1 fruit fly cellular context compared by ENCODE assay signal in genomic region chr3R:19156670-19157402, dm6.
TF ChIP-seq lines count a peak whose summit lies in the region.

TSS of gene nanos (plus strand) at chr3R:19157238.

TF ChIP-seq in whole organism, embryonic, 481 proteins besides CTCF, POLR2A, EP300 and RAD21 (continued from another document and continues in another):
- no peak for TF ChIP-seq Abd-B (GFP tag; optimal IDR thresholded peaks at IDR 0.05; lab: Kevin White, UChicago)
- peak; percentile 34 for TF ChIP-seq CG17385 (GFP tag; optimal IDR thresholded peaks at IDR 0.05; lab: Kevin White, UChicago)
- no peak for TF ChIP-seq dmrt99B (tag; optimal IDR thresholded peaks at IDR 0.05; lab: Kevin White, UChicago)
- peak; percentile 55 for TF ChIP-seq tx (GFP tag; optimal IDR thresholded peaks at IDR 0.05; lab: Kevin White, UChicago)
- peak; percentile 99 for TF ChIP-seq pzg (GFP tag; optimal IDR thresholded peaks at IDR 0.05; lab: Kevin White, UChicago)
- peak; percentile 48 for TF ChIP-seq shn (GFP tag; optimal IDR thresholded peaks at IDR 0.05; lab: Kevin White, UChicago)
- peak; percentile 57 for TF ChIP-seq CrebB (tag; optimal IDR thresholded peaks at IDR 0.05; lab: Kevin White, UChicago)
- TF ChIP-seq CG10366 (GFP tag; IDR thresholded peaks at IDR 0.05; lab: Robert Waterston, UW) = peak; percentile 58
- peak; percentile 54 for TF ChIP-seq CG1602 (GFP tag; optimal IDR thresholded peaks at IDR 0.05; lab: Kevin White, UChicago)
- no peak for TF ChIP-seq peb (GFP tag; IDR thresholded peaks at IDR 0.05; lab: Robert Waterston, UW)
- TF ChIP-seq CG3407 (GFP tag; optimal IDR thresholded peaks at IDR 0.05; lab: Kevin White, UChicago) = no peak
- TF ChIP-seq slou (GFP tag; optimal IDR thresholded peaks at IDR 0.05; lab: Kevin White, UChicago) = no peak
- peak; percentile 99 for TF ChIP-seq bbx (GFP tag; IDR thresholded peaks at IDR 0.05; lab: Robert Waterston, UW; ENCODE audit: partially characterized antibody)
- TF ChIP-seq Dbx (GFP tag; IDR thresholded peaks at IDR 0.05; lab: Robert Waterston, UW) = peak; percentile 90
- no peak for TF ChIP-seq BtbVII (GFP tag; optimal IDR thresholded peaks at IDR 0.05; lab: Kevin White, UChicago)
- TF ChIP-seq row (GFP tag; IDR thresholded peaks at IDR 0.05; lab: Robert Waterston, UW) = peak; percentile 78
- TF ChIP-seq CG11723 (GFP tag; optimal IDR thresholded peaks at IDR 0.05; lab: Kevin White, UChicago) = peak; percentile 48
- TF ChIP-seq ato (GFP tag; IDR thresholded peaks at IDR 0.05; lab: Robert Waterston, UW; ENCODE audit: partially characterized antibody) = peak; percentile 98
- TF ChIP-seq CG10654 (GFP tag; optimal IDR thresholded peaks at IDR 0.05; lab: Kevin White, UChicago) = peak; percentile 18
- peak; percentile 83 for TF ChIP-seq her (GFP tag; optimal IDR thresholded peaks at IDR 0.05; lab: Kevin White, UChicago)
- TF ChIP-seq stc (GFP tag; IDR thresholded peaks at IDR 0.05; lab: Robert Waterston, UW) = 0 out of 2 replicates have a peak, but pooled peaks have one; percentile 12
- TF ChIP-seq CG32767 (GFP tag; IDR thresholded peaks at IDR 0.05; lab: Robert Waterston, UW) = no peak
- no peak for TF ChIP-seq dati (GFP tag; IDR thresholded peaks at IDR 0.05; lab: Robert Waterston, UW)
- TF ChIP-seq wek (GFP tag; optimal IDR thresholded peaks at IDR 0.05; lab: Kevin White, UChicago) = peak; percentile 36
- peak; percentile 80 for TF ChIP-seq Dip3 (GFP tag; optimal IDR thresholded peaks at IDR 0.05; lab: Kevin White, UChicago)
- TF ChIP-seq z (GFP tag; IDR thresholded peaks at IDR 0.05; lab: Robert Waterston, UW) = no peak
- peak; percentile 49; the same call in 1 of the 2 replicates for TF ChIP-seq HLH3B (GFP tag; IDR thresholded peaks at IDR 0.05; lab: Robert Waterston, UW)
- TF ChIP-seq CG14860 (GFP tag; IDR thresholded peaks at IDR 0.05; lab: Robert Waterston, UW; ENCODE audit: partially characterized antibody) = peak; percentile 97
- peak; percentile 86 for TF ChIP-seq slbo (GFP tag; IDR thresholded peaks at IDR 0.05; lab: Robert Waterston, UW)
- TF ChIP-seq CG13296 (GFP tag; optimal IDR thresholded peaks at IDR 0.05; lab: Kevin White, UChicago) = peak; percentile 45
- no peak for TF ChIP-seq CG11695 (GFP tag; IDR thresholded peaks at IDR 0.05; lab: Robert Waterston, UW)
- peak; percentile 70 for TF ChIP-seq fu2 (GFP tag; optimal IDR thresholded peaks at IDR 0.05; lab: Kevin White, UChicago)
- TF ChIP-seq scrt (GFP tag; optimal IDR thresholded peaks at IDR 0.05; lab: Kevin White, UChicago) = no peak
- TF ChIP-seq bsh (GFP tag; optimal IDR thresholded peaks at IDR 0.05; lab: Kevin White, UChicago) = peak in 1 of 2 experiments; percentile 2
- TF ChIP-seq Ada2b (GFP tag; IDR thresholded peaks at IDR 0.05; lab: Robert Waterston, UW) = peak; percentile 44; the same call in 1 of the 2 replicates
- TF ChIP-seq crol (GFP tag; IDR thresholded peaks at IDR 0.05; lab: Robert Waterston, UW) = no peak
- no peak for TF ChIP-seq CG17612 (GFP tag; IDR thresholded peaks at IDR 0.05; lab: Robert Waterston, UW)
- peak; percentile 23 for TF ChIP-seq CG18764 (GFP tag; optimal IDR thresholded peaks at IDR 0.05; lab: Kevin White, UChicago)
- no peak for TF ChIP-seq gsb-n (tag; optimal IDR thresholded peaks at IDR 0.05; lab: Kevin White, UChicago)
- TF ChIP-seq CG13287 (GFP tag; IDR thresholded peaks at IDR 0.05; lab: Robert Waterston, UW; ENCODE audit: partially characterized antibody) = peak; percentile 99
- TF ChIP-seq CG4328 (GFP tag; optimal IDR thresholded peaks at IDR 0.05; lab: Kevin White, UChicago) = no peak
- peak; percentile 49 for TF ChIP-seq repo (GFP tag; optimal IDR thresholded peaks at IDR 0.05; lab: Kevin White, UChicago)
- TF ChIP-seq trh (GFP tag; optimal IDR thresholded peaks at IDR 0.05; lab: Kevin White, UChicago) = no peak
- peak; percentile 24 for TF ChIP-seq CG15269 (tag; optimal IDR thresholded peaks at IDR 0.05; lab: Kevin White, UChicago)
- no peak for TF ChIP-seq fd3F (GFP tag; optimal IDR thresholded peaks at IDR 0.05; lab: Kevin White, UChicago)
- TF ChIP-seq CG15479 (GFP tag; optimal IDR thresholded peaks at IDR 0.05; lab: Kevin White, UChicago) = no peak
- TF ChIP-seq CG6654 (GFP tag; optimal IDR thresholded peaks at IDR 0.05; lab: Kevin White, UChicago) = no peak
- TF ChIP-seq mld (GFP tag; IDR thresholded peaks at IDR 0.05; lab: Robert Waterston, UW; ENCODE audit: partially characterized antibody) = peak; percentile 95
- TF ChIP-seq CG5180 (GFP tag; optimal IDR thresholded peaks at IDR 0.05; lab: Kevin White, UChicago) = no peak
- no peak for TF ChIP-seq CG3838 (GFP tag; optimal IDR thresholded peaks at IDR 0.05; lab: Kevin White, UChicago)
- no peak for TF ChIP-seq Hand (GFP tag; optimal IDR thresholded peaks at IDR 0.05; lab: Kevin White, UChicago)
- TF ChIP-seq CG18011 (GFP tag; optimal IDR thresholded peaks at IDR 0.05; lab: Kevin White, UChicago) = peak; percentile 67
- TF ChIP-seq CG3726 (GFP tag; IDR thresholded peaks at IDR 0.05; lab: Robert Waterston, UW) = 0 out of 3 replicates have a peak, but pooled peaks have one; percentile 6
- TF ChIP-seq fd102C (GFP tag; optimal IDR thresholded peaks at IDR 0.05; lab: Kevin White, UChicago) = no peak
- peak; percentile 49 for TF ChIP-seq Meics (GFP tag; optimal IDR thresholded peaks at IDR 0.05; lab: Kevin White, UChicago)
- TF ChIP-seq Bdp1 (GFP tag; optimal IDR thresholded peaks at IDR 0.05; lab: Kevin White, UChicago) = peak; percentile 50
- peak; percentile 98 for TF ChIP-seq sna (GFP tag; IDR thresholded peaks at IDR 0.05; lab: Robert Waterston, UW; ENCODE audit: partially characterized antibody)
- no peak for TF ChIP-seq gcm2 (GFP tag; optimal IDR thresholded peaks at IDR 0.05; lab: Kevin White, UChicago)
- peak; percentile 77 for TF ChIP-seq CG13624 (GFP tag; optimal IDR thresholded peaks at IDR 0.05; lab: Kevin White, UChicago)
- TF ChIP-seq dimm (GFP tag; IDR thresholded peaks at IDR 0.05; lab: Robert Waterston, UW) = no peak
- no peak for TF ChIP-seq bowl (GFP tag; IDR thresholded peaks at IDR 0.05; lab: Robert Waterston, UW)
- peak; percentile 54 for TF ChIP-seq Hsf (GFP tag; optimal IDR thresholded peaks at IDR 0.05; lab: Kevin White, UChicago)
- no peak for TF ChIP-seq abd-A (tag; optimal IDR thresholded peaks at IDR 0.05; lab: Kevin White, UChicago)
- TF ChIP-seq CG17912 (GFP tag; optimal IDR thresholded peaks at IDR 0.05; lab: Kevin White, UChicago) = peak; percentile 74
- peak; percentile 55 for TF ChIP-seq CG4820 (GFP tag; optimal IDR thresholded peaks at IDR 0.05; lab: Kevin White, UChicago)
- no peak for TF ChIP-seq ac (GFP tag; optimal IDR thresholded peaks at IDR 0.05; lab: Kevin White, UChicago)
- TF ChIP-seq CG10959 (GFP tag; IDR thresholded peaks at IDR 0.05; lab: Robert Waterston, UW) = no peak
- no peak for TF ChIP-seq sim (GFP tag; IDR thresholded peaks at IDR 0.05; lab: Robert Waterston, UW)
- peak; percentile 66 for TF ChIP-seq vvl (GFP tag; IDR thresholded peaks at IDR 0.05; lab: Robert Waterston, UW)
- no peak for TF ChIP-seq CG2875 (GFP tag; optimal IDR thresholded peaks at IDR 0.05; lab: Kevin White, UChicago)
- TF ChIP-seq ash1 (GFP tag; optimal IDR thresholded peaks at IDR 0.05; lab: Kevin White, UChicago) = peak; percentile 69
- peak; percentile 76 for TF ChIP-seq Hmr (GFP tag; optimal IDR thresholded peaks at IDR 0.05; lab: Kevin White, UChicago)
- TF ChIP-seq vnd (GFP tag; IDR thresholded peaks at IDR 0.05; lab: Robert Waterston, UW; ENCODE audit: partially characterized antibody) = peak; percentile 98
- TF ChIP-seq CG6683 (GFP tag; optimal IDR thresholded peaks at IDR 0.05; lab: Kevin White, UChicago) = peak; percentile 53
- peak; percentile 7 for TF ChIP-seq Atf3 (GFP tag; optimal IDR thresholded peaks at IDR 0.05; lab: Kevin White, UChicago)
- no peak for TF ChIP-seq kni (GFP tag; optimal IDR thresholded peaks at IDR 0.05; lab: Kevin White, UChicago)
- TF ChIP-seq gcm (GFP tag; optimal IDR thresholded peaks at IDR 0.05; lab: Kevin White, UChicago) = no peak
- TF ChIP-seq CG2202 (tag; optimal IDR thresholded peaks at IDR 0.05; lab: Kevin White, UChicago) = no peak
- TF ChIP-seq CG7372 (GFP tag; IDR thresholded peaks at IDR 0.05; lab: Robert Waterston, UW) = peak; percentile 38; the same call in 1 of the 2 replicates
- peak; percentile 56 for TF ChIP-seq CG11247 (GFP tag; IDR thresholded peaks at IDR 0.05; lab: Robert Waterston, UW)
- peak; percentile 42; the same call in 1 of the 2 replicates for TF ChIP-seq Rx (GFP tag; IDR thresholded peaks at IDR 0.05; lab: Robert Waterston, UW)
- peak; percentile 53 for TF ChIP-seq CG13775 (GFP tag; optimal IDR thresholded peaks at IDR 0.05; lab: Kevin White, UChicago)
- peak; percentile 94 for TF ChIP-seq CG15514 (GFP tag; optimal IDR thresholded peaks at IDR 0.05; lab: Kevin White, UChicago)
- TF ChIP-seq br (optimal IDR thresholded peaks at IDR 0.05; lab: Kevin White, UChicago) = no peak
- TF ChIP-seq klu (GFP tag; IDR thresholded peaks at IDR 0.05; lab: Robert Waterston, UW) = peak; percentile 37
- no peak for TF ChIP-seq CG4730 (GFP tag; IDR thresholded peaks at IDR 0.05; lab: Robert Waterston, UW)
- peak; percentile 86 for TF ChIP-seq NFAT (GFP tag; IDR thresholded peaks at IDR 0.05; lab: Robert Waterston, UW)
- TF ChIP-seq CG1603 (tag; optimal IDR thresholded peaks at IDR 0.05; lab: Kevin White, UChicago) = peak; percentile 83
- TF ChIP-seq CG11456 (GFP tag; IDR thresholded peaks at IDR 0.05; lab: Robert Waterston, UW) = peak; percentile 89
- TF ChIP-seq eyg (GFP tag; optimal IDR thresholded peaks at IDR 0.05; lab: Kevin White, UChicago) = peak; percentile 64
- 0 out of 2 replicates have a peak, but pooled peaks have one; percentile 27 for TF ChIP-seq wdn (GFP tag; IDR thresholded peaks at IDR 0.05; lab: Robert Waterston, UW)
- TF ChIP-seq Lhr (GFP tag; optimal IDR thresholded peaks at IDR 0.05; lab: Kevin White, UChicago) = peak; percentile 56
- TF ChIP-seq zf30C (GFP tag; optimal IDR thresholded peaks at IDR 0.05; lab: Kevin White, UChicago) = no peak
- TF ChIP-seq CG2889 (GFP tag; IDR thresholded peaks at IDR 0.05; lab: Robert Waterston, UW) = 0 out of 3 replicates have a peak, but pooled peaks have one; percentile 29
- peak; percentile 69 for TF ChIP-seq CG33213 (GFP tag; optimal IDR thresholded peaks at IDR 0.05; lab: Kevin White, UChicago)
- TF ChIP-seq lilli (GFP tag; optimal IDR thresholded peaks at IDR 0.05; lab: Kevin White, UChicago) = peak; percentile 83
- TF ChIP-seq Xbp1 (GFP tag; optimal IDR thresholded peaks at IDR 0.05; lab: Kevin White, UChicago) = peak; percentile 71
- TF ChIP-seq Stat92E (GFP tag; optimal IDR thresholded peaks at IDR 0.05; lab: Kevin White, UChicago) = no peak
- TF ChIP-seq disco-r (GFP tag; optimal IDR thresholded peaks at IDR 0.05; lab: Kevin White, UChicago) = no peak
- TF ChIP-seq Lim3 (GFP tag; IDR thresholded peaks at IDR 0.05; lab: Robert Waterston, UW) = no peak
- TF ChIP-seq bcd (GFP tag; optimal IDR thresholded peaks at IDR 0.05; lab: Kevin White, UChicago) = peak; percentile 86
- TF ChIP-seq sisA (GFP tag; IDR thresholded peaks at IDR 0.05; lab: Robert Waterston, UW) = peak; percentile 60
- peak; percentile 52 for TF ChIP-seq trem (tag; optimal IDR thresholded peaks at IDR 0.05; lab: Kevin White, UChicago)
- peak; percentile 61 for TF ChIP-seq CG3163 (GFP tag; optimal IDR thresholded peaks at IDR 0.05; lab: Kevin White, UChicago)
- peak; percentile 54 for TF ChIP-seq CG11504 (tag; optimal IDR thresholded peaks at IDR 0.05; lab: Kevin White, UChicago)
- peak; percentile 56 for TF ChIP-seq Nf-YC (tag; optimal IDR thresholded peaks at IDR 0.05; lab: Kevin White, UChicago)
- no peak for TF ChIP-seq CG5245 (GFP tag; optimal IDR thresholded peaks at IDR 0.05; lab: Kevin White, UChicago)
- TF ChIP-seq caup (GFP tag; optimal IDR thresholded peaks at IDR 0.05; lab: Kevin White, UChicago; ENCODE audit: severe bottlenecking) = peak; percentile 81
- peak; percentile 46 for TF ChIP-seq CG7839 (tag; optimal IDR thresholded peaks at IDR 0.05; lab: Kevin White, UChicago)
- peak; percentile 27 for TF ChIP-seq PHDP (tag; optimal IDR thresholded peaks at IDR 0.05; lab: Kevin White, UChicago)
- peak; percentile 47 for TF ChIP-seq CG13424 (tag; optimal IDR thresholded peaks at IDR 0.05; lab: Kevin White, UChicago)
- peak; percentile 33 for TF ChIP-seq CG18476 (GFP tag; optimal IDR thresholded peaks at IDR 0.05; lab: Kevin White, UChicago)
- peak; percentile 31 for TF ChIP-seq ems (GFP tag; optimal IDR thresholded peaks at IDR 0.05; lab: Kevin White, UChicago)
- no peak for TF ChIP-seq TFAM (GFP tag; optimal IDR thresholded peaks at IDR 0.05; lab: Kevin White, UChicago)
- TF ChIP-seq CG11560 (tag; IDR thresholded peaks at IDR 0.05; lab: Robert Waterston, UW) = no peak
- peak; percentile 8 for TF ChIP-seq CG30431 (GFP tag; optimal IDR thresholded peaks at IDR 0.05; lab: Kevin White, UChicago)
- no peak for TF ChIP-seq Spps (tag; optimal IDR thresholded peaks at IDR 0.05; lab: Kevin White, UChicago)
- TF ChIP-seq insv (GFP tag; optimal IDR thresholded peaks at IDR 0.05; lab: Kevin White, UChicago) = peak in 1 of 2 experiments; percentile 23
- peak; percentile 52 for TF ChIP-seq CG9727 (GFP tag; optimal IDR thresholded peaks at IDR 0.05; lab: Kevin White, UChicago)
- peak; percentile 21 for TF ChIP-seq en (GFP tag; optimal IDR thresholded peaks at IDR 0.05; lab: Kevin White, UChicago)
- peak; percentile 20 for TF ChIP-seq Sox100B (GFP tag; optimal IDR thresholded peaks at IDR 0.05; lab: Kevin White, UChicago)
- TF ChIP-seq az2 (GFP tag; optimal IDR thresholded peaks at IDR 0.05; lab: Kevin White, UChicago) = peak; percentile 47
- TF ChIP-seq CG43689 (GFP tag; IDR thresholded peaks at IDR 0.05; lab: Robert Waterston, UW) = no peak
- TF ChIP-seq pnt (GFP tag; optimal IDR thresholded peaks at IDR 0.05; lab: Kevin White, UChicago) = peak; percentile 41
- TF ChIP-seq CG12391 (tag; optimal IDR thresholded peaks at IDR 0.05; lab: Kevin White, UChicago) = peak; percentile 64
- TF ChIP-seq CG9932 (GFP tag; IDR thresholded peaks at IDR 0.05; lab: Robert Waterston, UW) = peak; percentile 96
- peak; percentile 66 for TF ChIP-seq Ptx1 (GFP tag; IDR thresholded peaks at IDR 0.05; lab: Robert Waterston, UW)
- no peak for TF ChIP-seq CG14965 (GFP tag; optimal IDR thresholded peaks at IDR 0.05; lab: Kevin White, UChicago; ENCODE audit: borderline replicate concordance)
- peak; percentile 46 for TF ChIP-seq CG30020 (tag; optimal IDR thresholded peaks at IDR 0.05; lab: Kevin White, UChicago)
- peak; percentile 36 for TF ChIP-seq NC2α (GFP tag; optimal IDR thresholded peaks at IDR 0.05; lab: Kevin White, UChicago)
- TF ChIP-seq CG10274 (GFP tag; optimal IDR thresholded peaks at IDR 0.05; lab: Kevin White, UChicago) = no peak
- TF ChIP-seq nerfin-1 (tag; optimal IDR thresholded peaks at IDR 0.05; lab: Kevin White, UChicago) = peak; percentile 14
